Fruit fly (Drosophila melanogaster): ENCODE measurements around the gene sd.

sd gene

DNA sequence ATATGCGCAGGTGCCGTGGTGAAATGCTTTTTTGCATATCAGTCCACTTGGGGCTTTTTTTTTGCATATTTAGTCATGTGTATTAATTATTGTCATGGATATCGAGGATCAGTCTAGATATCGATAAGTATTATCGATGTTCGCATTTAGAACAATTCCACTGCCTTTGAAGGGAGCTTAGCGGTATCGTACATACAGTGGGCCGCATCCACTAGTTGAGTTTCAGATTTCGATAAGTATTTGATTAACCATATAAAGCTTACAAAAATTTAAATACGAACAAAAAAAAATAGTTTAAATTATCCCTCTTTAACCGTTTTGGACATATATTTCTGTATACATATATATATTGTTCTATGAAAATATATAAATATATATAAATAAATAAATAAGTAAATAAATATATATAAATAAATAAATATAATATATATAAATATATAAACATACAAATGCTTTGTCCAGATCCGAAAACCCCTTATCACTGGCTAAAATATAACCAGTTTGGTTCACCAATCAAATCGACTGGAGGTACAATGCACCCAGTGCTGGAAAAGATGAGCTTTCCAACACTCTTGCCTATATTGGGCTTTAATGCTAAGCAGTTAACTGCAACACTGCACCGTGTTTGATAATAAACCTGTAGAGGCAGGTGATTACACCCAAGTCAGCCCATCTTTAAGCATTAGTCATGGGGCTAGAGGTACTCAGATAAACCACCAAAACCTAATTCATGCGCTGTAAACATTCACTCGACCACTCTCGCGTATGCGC is 1.1 kb upstream of the sd start (continued):
- peak; percentile 36 for TF ChIP-seq CG18262 (tag; optimal IDR thresholded peaks at IDR 0.05)
- TF ChIP-seq nmo (GFP tag; optimal IDR thresholded peaks at IDR 0.05), result peak; percentile 22
- TF ChIP-seq danr (GFP tag; IDR thresholded peaks at IDR 0.05), result no peak
- no peak for TF ChIP-seq CG18011 (GFP tag; optimal IDR thresholded peaks at IDR 0.05)
- TF ChIP-seq CG6765 (GFP tag; optimal IDR thresholded peaks at IDR 0.05), result peak; percentile 34
- TF ChIP-seq CG10147 (GFP tag; optimal IDR thresholded peaks at IDR 0.05), result no peak
- no peak for TF ChIP-seq Sry-β (GFP tag; optimal IDR thresholded peaks at IDR 0.05)
- TF ChIP-seq so (GFP tag; IDR thresholded peaks at IDR 0.05), result no peak
- no peak for TF ChIP-seq CG10565 (GFP tag; optimal IDR thresholded peaks at IDR 0.05)
- no peak for TF ChIP-seq chn (GFP tag; optimal IDR thresholded peaks at IDR 0.05)
- TF ChIP-seq CG13775 (GFP tag; optimal IDR thresholded peaks at IDR 0.05), result peak; percentile 0
- TF ChIP-seq CG16863 (GFP tag; optimal IDR thresholded peaks at IDR 0.05), result no peak
- peak; percentile 6 for TF ChIP-seq Fer1 (GFP tag; optimal IDR thresholded peaks at IDR 0.05)
- TF ChIP-seq Aef1 (GFP tag; IDR thresholded peaks at IDR 0.05), result no peak
- TF ChIP-seq CG11723 (GFP tag; optimal IDR thresholded peaks at IDR 0.05), result no peak
- TF ChIP-seq CG17328 (GFP tag; IDR thresholded peaks at IDR 0.05), result no peak
- TF ChIP-seq CG3407 (GFP tag; optimal IDR thresholded peaks at IDR 0.05), result no peak
- no peak for TF ChIP-seq CG12744 (GFP tag; optimal IDR thresholded peaks at IDR 0.05)
- no peak for TF ChIP-seq Atf-2 (GFP tag; optimal IDR thresholded peaks at IDR 0.05)
- no peak for TF ChIP-seq CG7928 (GFP tag; optimal IDR thresholded peaks at IDR 0.05)
- no peak for TF ChIP-seq maf-S (GFP tag; optimal IDR thresholded peaks at IDR 0.05)
- TF ChIP-seq CG13287 (GFP tag; IDR thresholded peaks at IDR 0.05; ENCODE audit: partially characterized antibody), result peak; percentile 81
- TF ChIP-seq ems (GFP tag; optimal IDR thresholded peaks at IDR 0.05), result no peak
- TF ChIP-seq dmrt11E (tag; optimal IDR thresholded peaks at IDR 0.05), result peak; percentile 25
- no peak for TF ChIP-seq fru (optimal IDR thresholded peaks at IDR 0.05)
- TF ChIP-seq B-H1 (GFP tag; IDR thresholded peaks at IDR 0.05), result no peak
- TF ChIP-seq ato (GFP tag; IDR thresholded peaks at IDR 0.05; ENCODE audit: partially characterized antibody), result peak; percentile 55
- TF ChIP-seq Gsc (GFP tag; IDR thresholded peaks at IDR 0.05), result no peak
- no peak for TF ChIP-seq yki (optimal IDR thresholded peaks at IDR 0.05)
- no peak for TF ChIP-seq CG8944 (GFP tag; optimal IDR thresholded peaks at IDR 0.05)
- TF ChIP-seq salm (tag; optimal IDR thresholded peaks at IDR 0.05), result no peak
- TF ChIP-seq lola (GFP tag; optimal IDR thresholded peaks at IDR 0.05), result no peak
- peak in 1 of 2 experiments; percentile 38 for TF ChIP-seq eve (GFP tag; optimal IDR thresholded peaks at IDR 0.05)
- peak; percentile 31 for TF ChIP-seq CG2712 (tag; optimal IDR thresholded peaks at IDR 0.05)
- peak; percentile 76 for TF ChIP-seq CG16813 (GFP tag; IDR thresholded peaks at IDR 0.05; ENCODE audit: partially characterized antibody)
- TF ChIP-seq pan (optimal IDR thresholded peaks at IDR 0.05), result no peak
- no peak for TF ChIP-seq pan (GFP tag; optimal IDR thresholded peaks at IDR 0.05 in 1 of 2, IDR thresholded peaks at IDR 0.05 in 1 of 2)
- no peak for TF ChIP-seq pho (GFP tag; optimal IDR thresholded peaks at IDR 0.05)
- TF ChIP-seq knrl (GFP tag; IDR thresholded peaks at IDR 0.05; ENCODE audit: partially characterized antibody), result peak; percentile 71
- no peak for TF ChIP-seq fd64A (GFP tag; optimal IDR thresholded peaks at IDR 0.05)
- no peak for TF ChIP-seq CG30431 (GFP tag; optimal IDR thresholded peaks at IDR 0.05)
- no peak for TF ChIP-seq Optix (GFP tag; IDR thresholded peaks at IDR 0.05)
- peak; percentile 40 for TF ChIP-seq CoRest (tag; optimal IDR thresholded peaks at IDR 0.05)
- TF ChIP-seq CG9609 (GFP tag; optimal IDR thresholded peaks at IDR 0.05), result no peak
- TF ChIP-seq CG18476 (GFP tag; optimal IDR thresholded peaks at IDR 0.05), result no peak
- TF ChIP-seq bab2 (GFP tag; optimal IDR thresholded peaks at IDR 0.05), result no peak
- peak; percentile 64 for TF ChIP-seq Doc3 (GFP tag; IDR thresholded peaks at IDR 0.05; ENCODE audit: partially characterized antibody)
- peak; percentile 30 for TF ChIP-seq sd (tag; optimal IDR thresholded peaks at IDR 0.05)
- peak; percentile 18; the same call in 1 of the 2 replicates for TF ChIP-seq vvl (GFP tag; IDR thresholded peaks at IDR 0.05)
- TF ChIP-seq otp (GFP tag; IDR thresholded peaks at IDR 0.05), result no peak
